Fruit fly (Drosophila melanogaster) Kc167 (cell line): Measurements from ENCODE around the gene Gat.

ENCODE experiments used
- Myc ChIP-seq: fragments of >200 bp; optimal IDR thresholded peaks from 2 replicates; lab custom pipeline; 2017; ENCODE audit warnings: missing external identifiers
- Sin3A ChIP-seq: fragments of >200 bp; optimal IDR thresholded peaks from 2 replicates; lab custom pipeline; 2018; ENCODE audit warnings: missing external identifiers
- h ChIP-seq: fragments of >200 bp; optimal IDR thresholded peaks from 3 replicates; lab custom pipeline; 2018; ENCODE audit warnings: missing external identifiers
- insv ChIP-seq: fragments of >200 bp; optimal IDR thresholded peaks from 3 replicates; lab custom pipeline; 2018; ENCODE audit warnings: missing external identifiers
- psq ChIP-seq: fragments of >200 bp; optimal IDR thresholded peaks from 2 replicates; lab custom pipeline; 2017; ENCODE audit warnings: missing external identifiers
- ttk ChIP-seq: sonication (Bioruptor generic); optimal IDR thresholded peaks from 2 replicates; lab custom pipeline; 2017; ENCODE audit warnings: missing external identifiers

Gat gene

dm6 chr4:629391-629790 is at the start of gene Gat:
Gene Gat (plus strand): TSS chr4:629691.
- TF ChIP-seq Myc (lab: Kevin White, UChicago) (no peak), Sin3A (lab: Kevin White, UChicago) (no peak), h (lab: Kevin White, UChicago) (no peak), ttk (no peak), psq (lab: Kevin White, UChicago) (no peak), insv (lab: Kevin White, UChicago) (no peak)

DNA sequence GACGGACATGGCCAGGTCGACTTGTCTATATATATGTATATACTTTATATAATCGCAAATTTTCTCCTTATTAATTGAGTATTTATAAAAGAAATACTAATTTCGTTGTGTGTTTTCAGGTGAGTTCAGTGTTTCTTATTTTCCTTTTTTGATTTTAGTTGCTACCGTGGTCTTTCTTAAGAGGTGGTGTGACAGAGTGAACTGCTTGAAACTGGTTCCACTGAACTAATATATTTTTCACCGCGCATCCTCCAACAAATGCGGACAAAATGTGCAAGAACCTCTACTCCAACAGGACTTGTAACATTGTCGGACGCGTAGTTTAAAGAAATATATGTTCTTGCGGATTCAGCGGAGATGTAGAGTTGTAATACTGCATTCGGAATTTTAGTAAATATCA is 46.7 kb upstream of the Gat start, which contains the start of gene CG1909:
Gene CG1909 (plus strand): TSS at position 273 of the 400 bp plus-strand sequence.
- TF ChIP-seq Sin3A (lab: Kevin White, UChicago): no peak
- TF ChIP-seq Myc (lab: Kevin White, UChicago): no peak
- no peak for TF ChIP-seq ttk

DNA sequence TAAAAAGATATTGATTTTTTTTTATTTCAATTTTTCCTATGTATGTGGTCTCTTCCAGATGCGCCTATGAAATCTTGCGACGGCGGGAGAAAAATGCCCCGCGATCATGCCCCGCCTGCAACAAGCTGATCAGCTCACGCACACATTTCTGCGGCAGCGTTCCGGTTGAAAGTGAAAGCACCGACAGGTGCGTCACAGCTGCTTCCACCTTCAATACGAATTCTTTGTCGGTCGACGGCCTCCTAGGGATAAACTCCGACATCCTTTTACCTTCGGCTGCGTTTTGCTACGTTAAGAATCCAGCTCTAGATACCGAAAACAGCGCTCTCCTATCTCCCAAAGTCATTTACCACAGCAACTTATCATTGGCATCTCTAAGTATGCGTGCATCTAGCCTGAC is 41.0 kb upstream of the Gat start:
- no peak for TF ChIP-seq h (lab: Kevin White, UChicago)
- no peak for TF ChIP-seq Myc (lab: Kevin White, UChicago)
- no peak for TF ChIP-seq Sin3A (lab: Kevin White, UChicago)
- TF ChIP-seq ttk: no peak
- TF ChIP-seq insv (lab: Kevin White, UChicago): no peak

dm6 chr4:607498-607897 is 22.0 kb upstream of the Gat start, which contains the start of gene onecut:
Gene onecut (minus strand): TSS chr4:607649.
- TF ChIP-seq psq (lab: Kevin White, UChicago) (no peak), insv (lab: Kevin White, UChicago) (no peak), Sin3A (lab: Kevin White, UChicago) (no peak), Myc (lab: Kevin White, UChicago) (no peak), ttk (no peak), h (lab: Kevin White, UChicago) (no peak)

DNA sequence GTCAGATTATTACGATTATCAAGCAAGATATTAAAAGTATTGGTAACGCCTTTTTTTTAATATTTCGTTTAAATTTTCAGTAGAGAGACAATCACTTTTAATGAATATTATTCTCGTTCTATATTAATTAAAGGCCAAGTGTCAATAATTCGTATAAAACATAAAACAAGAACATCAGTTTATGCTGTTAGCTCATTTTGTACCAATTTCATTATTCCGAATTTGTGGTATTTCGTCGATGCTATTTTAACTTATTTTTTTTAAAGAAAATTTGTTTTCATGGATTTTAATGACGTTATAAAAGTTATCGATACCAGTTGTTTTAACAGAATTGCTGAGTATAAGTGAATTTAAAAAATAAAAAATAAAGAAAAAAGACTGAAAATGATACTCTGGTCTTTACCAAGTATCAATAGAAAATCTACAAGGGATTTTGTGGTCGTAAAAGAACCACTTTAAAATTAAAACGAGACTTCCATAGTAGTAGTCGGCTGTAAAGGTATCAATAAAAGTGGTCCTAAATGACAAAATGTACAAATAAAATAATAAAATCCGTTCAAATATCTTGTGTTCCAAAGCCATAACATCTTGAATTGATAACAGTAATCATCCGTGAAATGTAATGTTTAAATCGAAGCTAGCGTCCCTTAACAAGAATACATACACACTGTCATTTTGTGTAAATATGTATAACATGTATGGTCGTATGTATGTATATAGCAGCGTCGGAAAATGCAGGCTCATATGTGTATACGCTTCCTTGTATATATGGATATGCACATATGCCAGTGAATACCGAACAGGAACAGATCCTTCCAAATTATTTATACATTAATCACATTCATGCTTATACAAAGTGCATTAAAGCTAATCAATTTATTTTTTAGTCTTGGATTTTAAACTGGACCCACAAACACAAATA is 18.8 kb upstream of the Gat start, which contains the start of gene Eph:
Gene Eph (plus strand): TSS at position 287 of the 922 bp plus-strand sequence.
- TF ChIP-seq insv (lab: Kevin White, UChicago) (no peak), Myc (lab: Kevin White, UChicago) (no peak), ttk (no peak), h (lab: Kevin White, UChicago) (no peak)

DNA sequence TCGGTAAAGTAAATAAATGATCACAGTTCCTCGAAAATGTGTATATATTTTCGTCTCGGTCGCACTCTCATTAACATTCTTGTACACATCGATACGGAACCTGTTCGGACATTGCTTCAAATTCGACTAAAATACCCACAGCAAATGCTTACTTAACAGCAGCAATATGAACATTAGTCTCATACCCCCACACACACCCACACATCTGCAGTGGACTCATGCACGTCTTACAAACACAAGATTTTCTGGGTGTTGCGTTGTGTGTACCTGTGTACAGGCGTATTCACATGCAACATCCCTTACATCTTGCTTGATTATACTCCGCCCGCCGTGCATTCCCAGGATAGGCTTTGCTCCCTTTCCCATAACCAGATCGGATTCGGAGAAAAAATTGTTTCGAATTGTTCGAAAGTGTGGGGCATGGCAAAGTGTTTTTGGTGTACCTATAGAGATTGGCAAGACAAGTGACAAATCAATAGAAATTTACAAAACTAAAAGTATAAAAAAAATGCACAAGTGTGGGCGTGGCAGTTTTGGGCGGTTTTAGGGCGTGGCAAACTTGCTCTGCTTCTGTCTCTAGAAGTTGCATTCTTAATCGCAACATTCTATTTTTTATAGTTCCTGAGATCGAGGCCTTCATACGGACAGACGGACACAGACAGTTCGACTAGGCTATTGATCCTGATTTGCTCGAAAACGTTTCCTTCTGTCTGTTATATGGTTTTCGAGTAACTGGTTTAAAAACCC is 3.4 kb upstream of the Gat start, which contains the start of gene mav:
Gene mav (minus strand): TSS at position 134 of the 747 bp plus-strand sequence.
- no peak for TF ChIP-seq ttk
- no peak for TF ChIP-seq psq (lab: Kevin White, UChicago)
- TF ChIP-seq insv (lab: Kevin White, UChicago): no peak
- TF ChIP-seq h (lab: Kevin White, UChicago): no peak
- no peak for TF ChIP-seq Sin3A (lab: Kevin White, UChicago)
- no peak for TF ChIP-seq Myc (lab: Kevin White, UChicago)

DNA sequence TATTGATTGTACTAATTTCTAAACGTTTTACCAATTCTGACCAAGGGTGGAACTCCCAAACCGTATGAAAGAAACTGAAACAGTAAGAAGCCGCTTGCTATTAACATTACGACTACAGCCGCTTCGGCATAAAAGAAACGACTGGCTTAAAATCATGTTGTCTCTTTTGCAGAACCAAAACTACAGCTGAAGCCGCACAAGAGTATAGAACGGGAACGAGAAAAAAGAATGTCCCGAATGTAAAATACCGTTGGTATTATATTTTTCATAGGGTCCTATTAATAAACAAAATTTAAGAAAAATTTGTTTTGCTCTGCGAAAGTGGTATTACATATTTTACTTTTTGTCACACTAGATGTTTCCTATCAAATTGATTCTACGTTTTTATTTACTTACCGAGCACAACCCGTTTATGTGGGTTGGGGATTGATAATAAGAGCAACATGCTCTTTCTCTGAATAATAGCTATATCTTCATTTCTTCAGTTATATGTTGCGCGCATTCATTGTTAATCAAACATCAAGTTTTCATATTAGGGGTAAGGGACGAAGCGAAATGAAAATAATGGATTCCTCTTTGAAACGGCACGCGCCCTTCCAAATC is 17.0 kb downstream of the Gat start, which contains the start of gene Ekar:
Gene Ekar (minus strand): TSS at position 143 of the 603 bp plus-strand sequence.
- TF ChIP-seq insv (lab: Kevin White, UChicago) (no peak), h (lab: Kevin White, UChicago) (no peak), ttk (no peak), Myc (lab: Kevin White, UChicago) (no peak), psq (lab: Kevin White, UChicago) (no peak), Sin3A (lab: Kevin White, UChicago) (no peak)

dm6 chr4:647388-647787 is 17.9 kb downstream of the Gat start:
- TF ChIP-seq ttk (no peak), h (lab: Kevin White, UChicago) (no peak), psq (lab: Kevin White, UChicago) (no peak), Sin3A (lab: Kevin White, UChicago) (no peak), Myc (lab: Kevin White, UChicago) (no peak), insv (lab: Kevin White, UChicago) (no peak)

DNA sequence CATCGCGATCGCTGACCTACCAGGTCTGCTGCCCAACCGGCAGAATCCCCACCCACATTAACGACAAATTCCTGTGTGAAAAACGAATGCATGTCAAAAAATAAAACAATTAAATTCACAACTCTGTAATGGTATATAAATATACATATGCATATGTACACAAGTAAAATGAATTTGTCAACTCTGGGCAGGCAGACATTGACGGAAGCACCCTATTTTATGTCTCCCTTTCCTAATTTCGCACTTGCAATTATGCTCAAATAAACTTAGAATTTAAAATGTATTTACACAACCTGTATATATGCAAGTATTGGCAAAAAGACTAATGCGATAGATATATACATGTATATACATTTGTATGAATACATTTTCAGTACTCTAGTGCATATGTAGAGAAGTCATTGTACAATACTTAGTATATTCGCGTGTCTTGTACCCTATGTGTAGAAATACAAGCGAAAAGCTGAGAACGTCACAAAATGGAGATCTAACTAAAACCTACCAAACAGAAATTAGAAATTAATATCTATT is 29.6 kb downstream of the Gat start:
- TF ChIP-seq insv (lab: Kevin White, UChicago) (no peak), psq (lab: Kevin White, UChicago) (no peak), ttk (no peak), Myc (lab: Kevin White, UChicago) (no peak), h (lab: Kevin White, UChicago) (no peak), Sin3A (lab: Kevin White, UChicago) (no peak)

- TF ChIP-seq ttk: no peak
- TF ChIP-seq Sin3A (lab: Kevin White, UChicago): no peak
- no peak for TF ChIP-seq psq (lab: Kevin White, UChicago)
- TF ChIP-seq insv (lab: Kevin White, UChicago): no peak
- TF ChIP-seq h (lab: Kevin White, UChicago): no peak
- TF ChIP-seq Myc (lab: Kevin White, UChicago): no peak
Observed at dm6 chr4:659884-660846, 30.7 kb downstream of the Gat start, which contains the start of gene gw. Gene gw (minus strand): TSS chr4:660608.
